Worm (Caenorhabditis elegans): ENCODE results near the gene srw-44.

Gene srw-44

ce11 chrV:16640366-16640765, 39.7 kb upstream of the srw-44 start (continued):
- TF ChIP-seq athp-1 (tag; optimal IDR thresholded peaks at IDR 0.05) (peak; percentile 7), ekl-4 (GFP tag; IDR thresholded peaks at IDR 0.05) (no peak), let-526 (GFP tag; IDR thresholded peaks at IDR 0.05) (no peak), attf-5 (GFP tag; optimal IDR thresholded peaks at IDR 0.05) (no peak), B0035.1 (tag; optimal IDR thresholded peaks at IDR 0.05) (no peak), zfh-2 (GFP tag; conservative IDR thresholded peaks at IDR 0.05) (no peak), madf-3 (GFP tag; IDR thresholded peaks at IDR 0.05) (no peak), Y79H2A.3 (GFP tag; conservative IDR thresholded peaks at IDR 0.05) (no peak), repo-1 (tag; optimal IDR thresholded peaks at IDR 0.05) (no peak), ztf-3 (GFP tag; optimal IDR thresholded peaks at IDR 0.05) (no peak), C17E4.6 (GFP tag; IDR thresholded peaks at IDR 0.05) (no peak), mes-4 (tag; optimal IDR thresholded peaks at IDR 0.05) (no peak), F33H1.4 (GFP tag; IDR thresholded peaks at IDR 0.05) (no peak), die-1 (tag; optimal IDR thresholded peaks at IDR 0.05) (peak; percentile 69), lsy-27 (tag; optimal IDR thresholded peaks at IDR 0.05; ENCODE audit: borderline replicate concordance, insufficient read depth) (no peak), pha-4 (tag; optimal IDR thresholded peaks at IDR 0.05) (no peak), nfyb-1 (GFP tag; IDR thresholded peaks at IDR 0.05) (peak; percentile 70), hsf-1 (GFP tag; IDR thresholded peaks at IDR 0.05) (0 out of 2 replicates have a peak, but pooled peaks have one; percentile 42), Y53G8AR.9 (GFP tag; conservative IDR thresholded peaks at IDR 0.05) (no peak), B0019.2 (GFP tag; conservative IDR thresholded peaks at IDR 0.05) (no peak), hmg-20 (GFP tag; IDR thresholded peaks at IDR 0.05) (no peak), lag-1 (GFP tag; IDR thresholded peaks at IDR 0.05) (no peak), nfya-2 (GFP tag; IDR thresholded peaks at IDR 0.05) (no peak), B0261.1 (tag; optimal IDR thresholded peaks at IDR 0.05) (peak; percentile 79), dox-1 (GFP tag; IDR thresholded peaks at IDR 0.05) (peak; percentile 72), F22D6.2 (tag; optimal IDR thresholded peaks at IDR 0.05) (no peak), ztf-6 (GFP tag; IDR thresholded peaks at IDR 0.05) (no peak), fkh-3 (tag; optimal IDR thresholded peaks at IDR 0.05) (no peak), hlh-12 (tag; optimal IDR thresholded peaks at IDR 0.05) (no peak), snpc-1.1 (tag; optimal IDR thresholded peaks at IDR 0.05; ENCODE audit: insufficient read depth) (peak; percentile 51), F39B2.1 (GFP tag; IDR thresholded peaks at IDR 0.05) (no peak), madf-10 (tag; optimal IDR thresholded peaks at IDR 0.05) (peak; percentile 8), Y56A3A.18 (GFP tag; IDR thresholded peaks at IDR 0.05) (0 out of 2 replicates have a peak, but pooled peaks have one; percentile 53), bed-1 (GFP tag; IDR thresholded peaks at IDR 0.05) (no peak), K12H6.12 (tag; optimal IDR thresholded peaks at IDR 0.05) (no peak), unc-130 (GFP tag; optimal IDR thresholded peaks at IDR 0.05) (no peak), lin-26 (GFP tag; IDR thresholded peaks at IDR 0.05) (peak; percentile 74), him-1 (tag; optimal IDR thresholded peaks at IDR 0.05) (peak; percentile 71), nhr-120 (GFP tag; IDR thresholded peaks at IDR 0.05) (no peak), nhr-179 (tag; optimal IDR thresholded peaks at IDR 0.05) (no peak), lin-54 (GFP tag; optimal IDR thresholded peaks at IDR 0.05) (peak; percentile 16), mel-28 (tag; optimal IDR thresholded peaks at IDR 0.05; ENCODE audit: borderline replicate concordance) (no peak), ceh-100 (GFP tag; IDR thresholded peaks at IDR 0.05) (no peak), lin-40 (tag; optimal IDR thresholded peaks at IDR 0.05) (no peak), K11D2.4 (GFP tag; IDR thresholded peaks at IDR 0.05) (no peak), gei-17 (GFP tag; optimal IDR thresholded peaks at IDR 0.05) (no peak), mcd-1 (GFP tag; IDR thresholded peaks at IDR 0.05) (0 out of 2 replicates have a peak, but pooled peaks have one; percentile 15), sptf-2 (GFP tag; optimal IDR thresholded peaks at IDR 0.05) (no peak), akir-1 (GFP tag; optimal IDR thresholded peaks at IDR 0.05) (no peak), T07F8.4 (tag; optimal IDR thresholded peaks at IDR 0.05) (no peak)
